Worm (Caenorhabditis elegans) whole organism, L4 larva: ENCODE measurements around the gene timm-17B.1.

Experiments used
- F10B5.3 ChIP-seq: sonication (generic microtip); optimal IDR thresholded peaks from 2 replicates; lab custom pipeline; 2016; ENCODE audit warnings: mild to moderate bottlenecking, missing genetic modification characterization, missing compliant biosample characterization
- F49E8.2 ChIP-seq: sonication (generic microtip); optimal IDR thresholded peaks from 2 replicates; lab custom pipeline; 2016; ENCODE audit warnings: missing compliant biosample characterization, mild to moderate bottlenecking, missing genetic modification characterization, borderline replicate concordance
- T20F7.1 ChIP-seq: fragments of 200-800 bp; sonication (Bioruptor generic); optimal IDR thresholded peaks from 2 replicates; lab custom pipeline; 2018; ENCODE audit warnings: mild to moderate bottlenecking, missing genetic modification characterization, missing compliant biosample characterization
- aly-2 ChIP-seq: sonication (generic microtip); optimal IDR thresholded peaks from 2 replicates; lab custom pipeline; 2018; ENCODE audit warnings: missing biosample characterization, missing genetic modification characterization
- ceh-32 ChIP-seq: sonication (generic microtip); optimal IDR thresholded peaks from 2 replicates; lab custom pipeline; 2016; ENCODE audit warnings: mild to moderate bottlenecking, missing genetic modification characterization, missing compliant biosample characterization; ENCODE audit not compliant: poor library complexity
- ceh-62 ChIP-seq: sonication (generic microtip); optimal IDR thresholded peaks from 2 replicates; lab custom pipeline; 2017; ENCODE audit warnings: missing biosample characterization, missing genetic modification characterization
- fos-1 ChIP-seq: fragments of 150-350 bp; optimal IDR thresholded peaks from 2 replicates; lab custom pipeline; 2014; ENCODE audit warnings: missing biosample characterization, missing genetic modification characterization
- hlh-30 ChIP-seq: sonication (generic microtip); optimal IDR thresholded peaks from 2 replicates; lab custom pipeline; 2017; ENCODE audit warnings: antibody characterized with exemption, mild to moderate bottlenecking, missing genetic modification characterization, missing compliant biosample characterization; ENCODE audit not compliant: insufficient read depth
- lin-13 ChIP-seq: fragments of 150-350 bp; optimal IDR thresholded peaks from 2 replicates; lab custom pipeline; 2014; ENCODE audit warnings: missing biosample characterization, missing genetic modification reagents, missing genetic modification characterization
- mxl-2 ChIP-seq: fragments of 200-800 bp; sonication (Bioruptor generic); conservative IDR thresholded peaks from 2 replicates; pipeline ENCODE4 v1.3.6; 2022; ENCODE audit warnings: missing genetic modification reagents, missing genetic modification characterization, missing compliant biosample characterization
- ztf-7 ChIP-seq: fragments of 150-350 bp; optimal IDR thresholded peaks from 2 replicates; lab custom pipeline; 2014; ENCODE audit warnings: missing biosample characterization, missing genetic modification characterization

timm-17B.1 gene

ce11 chrIV:4703911-4704310 lies 41.4 kb downstream of the timm-17B.1 start, which contains the start of gene ogdh-1:
ogdh-1 (minus strand) TSS chrIV:4704011.
- TF ChIP-seq mxl-2 (GFP tag; lab: Robert Waterston, UW) (no peak), aly-2 (tag; lab: Kevin White, UChicago) (no peak), ceh-62 (tag; lab: Kevin White, UChicago) (no peak), ceh-32 (no peak), lin-13 (GFP tag; lab: Kevin White, UChicago) (no peak), hlh-30 (no peak), F49E8.2 (no peak), T20F7.1 (no peak), F10B5.3 (tag; lab: Kevin White, UChicago) (no peak), ztf-7 (no peak), fos-1 (tag; lab: Kevin White, UChicago) (no peak)
